Worm (Caenorhabditis elegans): Measurements from ENCODE around the gene idpc-5.

The idpc-5 gene

DNA sequence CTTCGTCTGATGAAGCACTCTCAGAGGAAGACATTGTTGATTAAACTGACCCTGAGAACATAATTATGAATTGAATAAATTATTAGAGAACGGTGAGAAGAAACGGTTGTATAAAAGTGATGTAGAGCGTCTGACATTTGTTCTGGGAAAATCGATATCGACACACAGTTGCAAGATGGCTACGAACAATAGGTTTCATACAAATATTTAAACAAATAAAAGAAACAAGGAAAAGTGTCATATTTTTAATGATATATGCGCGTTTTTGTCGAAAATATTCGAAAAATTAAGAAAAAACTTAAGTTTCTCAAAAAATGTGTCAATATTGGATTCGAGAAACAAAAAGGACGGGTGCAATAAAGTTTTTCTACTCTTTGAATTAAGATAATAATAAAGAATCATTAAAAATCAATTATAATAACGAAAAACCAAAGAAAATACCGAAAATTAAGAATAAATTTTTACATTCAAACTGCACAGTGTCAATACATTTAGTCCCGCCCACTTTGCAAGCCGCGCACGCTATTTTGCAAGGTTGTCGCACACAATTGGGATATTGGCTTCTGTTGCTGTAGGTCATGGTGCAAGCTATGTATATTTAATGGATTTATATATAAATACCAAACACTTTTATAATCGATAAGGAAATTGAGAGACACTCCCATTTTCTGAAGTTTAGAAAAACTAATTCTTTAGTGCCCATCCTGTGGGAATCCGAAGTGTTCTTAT, 40.0 kb downstream of the idpc-5 start, which contains the start of gene rtfo-1:
rtfo-1 (minus strand) TSS at position 51 of the 729 bp plus-strand sequence.
- no peak for TF ChIP-seq unc-62 (GFP tag; optimal IDR thresholded peaks at IDR 0.05)

- TF ChIP-seq unc-62 (GFP tag; optimal IDR thresholded peaks at IDR 0.05) = no peak
Observed at ce11 chrV:9576991-9577390, 45.7 kb downstream of the idpc-5 start, which contains the start of gene F25B3.2. F25B3.2 (plus strand) TSS chrV:9577291.

All from whole organism, dauer.